Fruit fly (Drosophila melanogaster): ENCODE results near the gene CG12379.

CG12379 gene

DNA sequence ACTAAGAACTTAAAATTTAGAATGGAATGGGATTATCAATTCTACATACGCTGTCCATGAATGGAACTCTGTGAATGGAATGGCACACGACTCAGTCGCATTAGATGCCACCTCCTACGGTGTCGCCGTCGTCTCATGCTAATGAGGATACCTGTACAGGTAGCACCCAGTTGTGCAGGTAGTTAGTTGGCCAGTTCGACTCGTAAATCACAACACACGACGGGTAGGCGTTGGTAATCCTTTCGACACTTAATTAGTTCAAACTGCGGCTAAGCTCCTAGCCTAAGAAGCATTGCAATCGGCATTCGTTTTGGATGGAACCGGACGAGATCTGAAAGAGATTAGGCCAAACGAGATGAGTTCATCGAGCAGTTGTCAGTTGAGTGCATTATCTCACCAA lies 49.4 kb downstream of the CG12379 start:
- TF ChIP-seq Ets98B (GFP tag; IDR thresholded peaks at IDR 0.05), result no peak
- TF ChIP-seq fd96Ca (GFP tag; IDR thresholded peaks at IDR 0.05), result no peak
- TF ChIP-seq Pif1B (GFP tag; optimal IDR thresholded peaks at IDR 0.05), result no peak
- TF ChIP-seq CG4496 (GFP tag; IDR thresholded peaks at IDR 0.05), result no peak
- no peak for TF ChIP-seq CG10348 (GFP tag; IDR thresholded peaks at IDR 0.05)
- no peak for TF ChIP-seq CG34367 (tag; optimal IDR thresholded peaks at IDR 0.05)
- no peak for TF ChIP-seq CG17806 (tag; optimal IDR thresholded peaks at IDR 0.05)
- TF ChIP-seq CG13204 (GFP tag; optimal IDR thresholded peaks at IDR 0.05), result no peak
- TF ChIP-seq CG9948 (tag; optimal IDR thresholded peaks at IDR 0.05), result no peak
- TF ChIP-seq CG32121 (GFP tag; IDR thresholded peaks at IDR 0.05), result no peak
